Worm (Caenorhabditis elegans) whole organism, L2 larva: ENCODE results near the gene frl-1.

Source experiments
- F13H6.1 ChIP-seq: sonication (generic microtip); optimal IDR thresholded peaks from 2 replicates; lab custom pipeline; 2016; ENCODE audit warnings: missing genetic modification characterization, missing compliant biosample characterization
- alr-1 ChIP-seq: fragments of 150-350 bp; optimal IDR thresholded peaks from 2 replicates; lab custom pipeline; 2014; ENCODE audit warnings: missing biosample characterization, missing genetic modification characterization
- blmp-1 ChIP-seq: sonication (generic microtip); optimal IDR thresholded peaks from 2 replicates; lab custom pipeline; 2017; ENCODE audit warnings: missing genetic modification characterization, mild to moderate bottlenecking, missing compliant biosample characterization, antibody characterized with exemption, moderate library complexity; ENCODE audit not compliant: insufficient read depth
- crh-2 ChIP-seq: sonication (generic microtip); optimal IDR thresholded peaks from 2 replicates; lab custom pipeline; 2017; ENCODE audit warnings: missing biosample characterization, missing genetic modification characterization
- lin-13 ChIP-seq: fragments of 150-350 bp; optimal IDR thresholded peaks from 2 replicates; lab custom pipeline; 2014; ENCODE audit warnings: missing biosample characterization, missing genetic modification reagents, missing genetic modification characterization
- mab-5 ChIP-seq: fragments of 150-350 bp; optimal IDR thresholded peaks from 2 replicates; lab custom pipeline; 2014; ENCODE audit warnings: missing biosample characterization, missing genetic modification characterization
- mdl-1 ChIP-seq, 2 experiments: fragments of 150-350 bp in 1 of 2; sonication (generic microtip) in 1 of 2; optimal IDR thresholded peaks; 2 replicates each; lab custom pipeline; 2017; ENCODE audit warnings: missing biosample characterization in 2 of 2, missing genetic modification characterization in 2 of 2
- nhr-11 ChIP-seq: fragments of 150-350 bp; optimal IDR thresholded peaks from 2 replicates; lab custom pipeline; 2014; ENCODE audit warnings: missing biosample characterization, missing genetic modification characterization
- nhr-12 ChIP-seq: fragments of 150-350 bp; optimal IDR thresholded peaks from 2 replicates; lab custom pipeline; 2014; ENCODE audit warnings: missing biosample characterization, missing genetic modification characterization
- nhr-21 ChIP-seq: fragments of 150-350 bp; optimal IDR thresholded peaks from 2 replicates; lab custom pipeline; 2014; ENCODE audit warnings: missing biosample characterization, missing genetic modification characterization
- sem-4 ChIP-seq: fragments of 150-350 bp; optimal IDR thresholded peaks from 2 replicates; lab custom pipeline; 2014; ENCODE audit warnings: missing biosample characterization, missing genetic modification reagents, missing genetic modification characterization
- skn-1 ChIP-seq: sonication (generic microtip); optimal IDR thresholded peaks from 2 replicates; lab custom pipeline; 2017; ENCODE audit warnings: missing biosample characterization, missing genetic modification characterization
- sma-3 ChIP-seq: sonication (generic microtip); optimal IDR thresholded peaks from 2 replicates; lab custom pipeline; 2016; ENCODE audit warnings: missing genetic modification reagents, missing genetic modification characterization, missing compliant biosample characterization
- sma-9 ChIP-seq, 2 experiments: fragments of 150-350 bp in 1 of 2; sonication (generic microtip) in 1 of 2; optimal IDR thresholded peaks; 2 replicates each; lab custom pipeline; 2014 to 2016; ENCODE audit warnings: missing genetic modification characterization in 2 of 2, mild to moderate bottlenecking in 1 of 2, missing biosample characterization in 1 of 2, missing compliant biosample characterization in 1 of 2, missing genetic modification reagents in 1 of 2, moderate library complexity in 1 of 2
- unc-62 ChIP-seq: fragments of 150-350 bp; optimal IDR thresholded peaks from 2 replicates; lab custom pipeline; 2014; ENCODE audit warnings: missing biosample characterization, missing genetic modification reagents, missing genetic modification characterization
- zag-1 ChIP-seq: fragments of 150-350 bp; optimal IDR thresholded peaks from 2 replicates; lab custom pipeline; 2014; ENCODE audit warnings: missing biosample characterization, missing genetic modification characterization
- ztf-4 ChIP-seq: fragments of 150-350 bp; optimal IDR thresholded peaks from 2 replicates; lab custom pipeline; 2014; ENCODE audit warnings: missing biosample characterization, missing genetic modification characterization

frl-1 gene

DNA sequence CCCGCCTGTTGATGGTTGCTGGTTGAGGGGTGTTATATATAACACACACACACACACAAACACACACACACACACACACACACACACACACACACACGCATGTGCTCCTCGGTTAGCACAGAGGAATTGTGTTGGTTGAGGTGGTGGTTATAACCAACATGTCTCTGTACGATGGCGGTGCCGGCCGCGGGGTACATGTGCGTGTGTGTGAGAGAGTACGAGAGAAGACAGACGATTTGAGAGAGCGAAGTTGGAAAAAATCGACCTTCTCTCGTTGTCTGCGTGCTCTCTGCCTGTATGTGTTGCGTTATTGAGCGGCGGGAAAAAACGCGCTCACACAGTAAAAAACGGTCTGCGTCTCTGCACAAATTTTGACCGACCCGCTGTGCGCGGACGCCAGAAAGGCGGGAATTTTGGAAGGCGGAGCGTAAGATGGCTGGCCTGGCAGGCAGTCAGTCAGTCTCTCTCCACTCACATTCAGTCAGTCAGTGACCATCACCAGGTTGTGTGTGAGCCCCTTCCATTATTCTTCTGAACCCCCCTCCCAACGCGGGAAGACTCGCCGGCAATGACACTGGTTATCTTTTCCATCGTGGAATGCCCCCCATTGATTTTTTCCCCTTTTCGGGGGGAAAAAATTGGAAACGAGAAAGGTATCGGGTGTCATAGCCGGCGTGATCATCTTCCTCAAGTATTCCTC lies 48.1 kb downstream of the frl-1 start (continued):
- TF ChIP-seq zag-1 = peak; percentile 12
- no peak for TF ChIP-seq skn-1 (tag; lab: Kevin White, UChicago)
- TF ChIP-seq crh-2 (tag; lab: Kevin White, UChicago) = peak; percentile 83
- peak; percentile 51 for TF ChIP-seq ztf-4

DNA sequence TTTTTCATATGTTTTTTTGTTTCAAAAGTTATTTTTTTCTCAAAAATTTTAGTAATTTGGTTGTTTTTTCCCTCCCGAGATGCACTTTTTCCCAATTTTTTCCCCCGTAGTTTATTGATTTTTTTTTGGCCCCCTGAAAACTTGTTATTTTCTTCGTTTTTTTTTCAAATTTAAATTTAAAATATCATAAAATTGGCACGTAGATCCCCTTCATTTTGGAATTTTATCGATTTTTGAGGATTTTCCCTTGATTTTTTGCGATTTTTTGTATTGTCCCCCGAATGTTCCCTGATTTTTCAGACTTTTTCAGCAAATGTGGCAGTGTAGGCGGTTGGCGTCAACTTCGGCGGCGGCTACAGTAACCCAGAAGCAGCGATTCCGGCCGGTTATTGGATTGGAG lies 73.8 kb downstream of the frl-1 start, which contains the start of gene C39B5.6:
Gene C39B5.6 (plus strand): TSS at position 301 of the 400 bp plus-strand sequence.
- TF ChIP-seq alr-1 (tag; lab: Kevin White, UChicago) (no peak), unc-62 (no peak), blmp-1 (tag; lab: Kevin White, UChicago) (no peak), nhr-11 (tag; lab: Kevin White, UChicago) (no peak), crh-2 (tag; lab: Kevin White, UChicago) (no peak), nhr-12 (no peak), mab-5 (tag; lab: Kevin White, UChicago) (no peak), sem-4 (no peak), mdl-1 (tag; optimal IDR thresholded peaks at IDR 0.05; lab: Kevin White, UChicago) (no peak), sma-9 (GFP tag; optimal IDR thresholded peaks at IDR 0.05; lab: Kevin White, UChicago) (no peak), sma-9 (tag; optimal IDR thresholded peaks at IDR 0.05; lab: Kevin White, UChicago) (no peak), sma-3 (GFP tag; lab: Kevin White, UChicago) (no peak), nhr-21 (no peak), lin-13 (GFP tag; lab: Kevin White, UChicago) (no peak), F13H6.1 (tag; lab: Kevin White, UChicago) (no peak)
